Worm (Caenorhabditis elegans) whole organism, late embryonic: ENCODE measurements around the gene crn-3.

ENCODE experiments used
- K02D7.2 ChIP-seq: sonication (generic microtip); optimal IDR thresholded peaks from 2 replicates; lab custom pipeline; 2017; ENCODE audit warnings: mild to moderate bottlenecking, missing genetic modification characterization, missing compliant biosample characterization
- T23F11.4 ChIP-seq: fragments of 200-800 bp; sonication (Bioruptor generic); optimal IDR thresholded peaks from 2 replicates; lab custom pipeline; 2018; ENCODE audit warnings: mild to moderate bottlenecking, missing genetic modification characterization, missing compliant biosample characterization
- ahr-1 ChIP-seq: sonication (generic microtip); optimal IDR thresholded peaks from 2 replicates; lab custom pipeline; 2016; ENCODE audit warnings: missing genetic modification characterization, missing compliant biosample characterization
- ceh-19 ChIP-seq: fragments of 200-800 bp; sonication (Bioruptor generic); optimal IDR thresholded peaks from 2 replicates; lab custom pipeline; 2018; ENCODE audit warnings: mild to moderate bottlenecking, missing genetic modification characterization, missing compliant biosample characterization
- ceh-2 ChIP-seq: sonication (generic microtip); optimal IDR thresholded peaks from 2 replicates; lab custom pipeline; 2016; ENCODE audit warnings: missing genotype, missing genetic modification characterization, missing compliant biosample characterization
- ceh-22 ChIP-seq: sonication (generic microtip); optimal IDR thresholded peaks from 2 replicates; lab custom pipeline; 2017; ENCODE audit warnings: missing biosample characterization, missing genetic modification characterization
- ceh-31 ChIP-seq: sonication (generic microtip); optimal IDR thresholded peaks from 2 replicates; lab custom pipeline; 2016; ENCODE audit warnings: missing genetic modification characterization, missing compliant biosample characterization
- ceh-45 ChIP-seq: fragments of 200-800 bp; sonication (Bioruptor generic); IDR thresholded peaks from 2 replicates; pipeline ENCODE4 v1.3.6; 2022; ENCODE audit warnings: missing genetic modification reagents, missing genetic modification characterization, missing compliant biosample characterization
- ceh-48 ChIP-seq: sonication (generic microtip); optimal IDR thresholded peaks from 2 replicates; lab custom pipeline; 2016; ENCODE audit warnings: missing genetic modification characterization, inconsistent platforms, missing compliant biosample characterization
- ceh-6 ChIP-seq: fragments of 200-800 bp; sonication (Bioruptor generic); optimal IDR thresholded peaks from 2 replicates; lab custom pipeline; 2018; ENCODE audit warnings: mild to moderate bottlenecking, missing genetic modification characterization, missing compliant biosample characterization
- che-1 ChIP-seq: sonication (generic microtip); optimal IDR thresholded peaks from 2 replicates; lab custom pipeline; 2016; ENCODE audit warnings: mild to moderate bottlenecking, missing genetic modification characterization, missing compliant biosample characterization
- dve-1 ChIP-seq: sonication (generic microtip); optimal IDR thresholded peaks from 2 replicates; lab custom pipeline; 2017; ENCODE audit warnings: antibody characterized with exemption, mild to moderate bottlenecking, missing genetic modification characterization, missing compliant biosample characterization
- elt-2 ChIP-seq: sonication (generic microtip); optimal IDR thresholded peaks from 2 replicates; lab custom pipeline; 2016; ENCODE audit warnings: missing genetic modification reagents, missing genetic modification characterization, missing compliant biosample characterization
- elt-4 ChIP-seq: sonication (generic microtip); optimal IDR thresholded peaks from 2 replicates; lab custom pipeline; 2016; ENCODE audit warnings: missing genetic modification characterization, missing compliant biosample characterization
- fax-1 ChIP-seq: sonication (generic microtip); optimal IDR thresholded peaks from 2 replicates; lab custom pipeline; 2016; ENCODE audit warnings: missing genotype, missing genetic modification characterization, missing compliant biosample characterization
- gmeb-2 ChIP-seq: sonication (generic microtip); optimal IDR thresholded peaks from 2 replicates; lab custom pipeline; 2016; ENCODE audit warnings: missing genetic modification characterization, inconsistent platforms, missing compliant biosample characterization
- hlh-30 ChIP-seq: sonication (generic microtip); optimal IDR thresholded peaks from 2 replicates; lab custom pipeline; 2017; ENCODE audit warnings: antibody characterized with exemption, missing genetic modification characterization, missing compliant biosample characterization; ENCODE audit not compliant: insufficient read depth
- hlh-6 ChIP-seq: sonication (generic microtip); optimal IDR thresholded peaks from 2 replicates; lab custom pipeline; 2016; ENCODE audit warnings: missing genotype, missing genetic modification characterization, missing compliant biosample characterization
- hlh-8 ChIP-seq: sonication (generic microtip); optimal IDR thresholded peaks from 2 replicates; lab custom pipeline; 2016; ENCODE audit warnings: missing genotype, missing genetic modification characterization, missing compliant biosample characterization
- lim-6 ChIP-seq: sonication (generic microtip); optimal IDR thresholded peaks from 2 replicates; lab custom pipeline; 2016; ENCODE audit warnings: missing genetic modification characterization, missing compliant biosample characterization
- npax-4 ChIP-seq: sonication (generic microtip); optimal IDR thresholded peaks from 2 replicates; lab custom pipeline; 2016; ENCODE audit warnings: missing genetic modification characterization, missing compliant biosample characterization
- pha-4 ChIP-seq: fragments of 150-350 bp; optimal IDR thresholded peaks from 2 replicates; lab custom pipeline; 2018; ENCODE audit warnings: missing biosample characterization, missing genetic modification reagents, missing genetic modification characterization
- sdc-2 ChIP-seq: sonication (generic microtip); optimal IDR thresholded peaks from 2 replicates; lab custom pipeline; 2016; ENCODE audit warnings: missing genotype, missing genetic modification characterization, missing compliant biosample characterization
- sox-2 ChIP-seq: fragments of 200-800 bp; sonication (Bioruptor generic); IDR thresholded peaks from 2 replicates; pipeline ENCODE4 v1.3.6; 2022; ENCODE audit warnings: missing genetic modification reagents, missing genetic modification characterization, missing compliant biosample characterization
- syd-9 ChIP-seq: sonication (generic microtip); optimal IDR thresholded peaks from 2 replicates; lab custom pipeline; 2016; ENCODE audit warnings: mild to moderate bottlenecking, missing genetic modification characterization, moderate library complexity, missing compliant biosample characterization
- tbx-7 ChIP-seq: sonication (generic microtip); optimal IDR thresholded peaks from 2 replicates; lab custom pipeline; 2016; ENCODE audit warnings: missing genotype, missing genetic modification characterization, missing compliant biosample characterization
- unc-3 ChIP-seq, 2 experiments: fragments of 200-800 bp in 1 of 2; sonication (Bioruptor generic) in 1 of 2; sonication (generic microtip) in 1 of 2; conservative IDR thresholded peaks in 1 of 2; optimal IDR thresholded peaks in 1 of 2; 2 replicates each; pipeline versions ENCODE4 v1.3.6 to Lab custom; 2016 to 2022; ENCODE audit warnings: missing compliant biosample characterization in 2 of 2, missing genetic modification characterization in 2 of 2, missing genetic modification reagents in 1 of 2
- unc-55 ChIP-seq: sonication (generic microtip); optimal IDR thresholded peaks from 2 replicates; lab custom pipeline; 2017; ENCODE audit warnings: missing biosample characterization, missing genetic modification reagents, missing genetic modification characterization
- ztf-16 ChIP-seq: sonication (generic microtip); optimal IDR thresholded peaks from 2 replicates; lab custom pipeline; 2017; ENCODE audit warnings: missing genetic modification characterization, missing compliant biosample characterization

Gene crn-3

ce11 chrII:10545924-10546783 is 41.7 kb upstream of the crn-3 start:
- no peak for TF ChIP-seq dve-1
- TF ChIP-seq K02D7.2 (tag; lab: Kevin White, UChicago), result no peak
- no peak for TF ChIP-seq ceh-45 (GFP tag; lab: Robert Waterston, UW)
- no peak for TF ChIP-seq T23F11.4 (GFP tag; lab: Kevin White, UChicago)
- TF ChIP-seq ceh-6 (GFP tag; lab: Kevin White, UChicago), result no peak
- TF ChIP-seq fax-1 (tag; lab: Kevin White, UChicago), result no peak
- no peak for TF ChIP-seq npax-4 (tag; lab: Kevin White, UChicago)
- TF ChIP-seq gmeb-2 (tag; lab: Kevin White, UChicago), result no peak
- TF ChIP-seq sdc-2 (tag; lab: Kevin White, UChicago), result no peak
- no peak for TF ChIP-seq ahr-1
- no peak for TF ChIP-seq pha-4 (tag; lab: Kevin White, UChicago)
- TF ChIP-seq ceh-48 (tag; lab: Kevin White, UChicago), result no peak
- TF ChIP-seq syd-9, result no peak
- no peak for TF ChIP-seq ztf-16 (tag; lab: Kevin White, UChicago)
- no peak for TF ChIP-seq ceh-2
- no peak for TF ChIP-seq che-1
- TF ChIP-seq sox-2, result no peak

- no peak for TF ChIP-seq ceh-19 (GFP tag; lab: Kevin White, UChicago)
- peak; percentile 79 for TF ChIP-seq unc-55 (GFP tag; lab: Kevin White, UChicago)
These were observed 41.1 kb upstream of the crn-3 start for ce11 chrII:10546784-10547087.

ce11 chrII:10547311-10547710 is 40.5 kb upstream of the crn-3 start:
- TF ChIP-seq ceh-22 (tag; lab: Kevin White, UChicago) (no peak), hlh-8 (tag; lab: Kevin White, UChicago) (peak; percentile 26), lim-6 (tag; lab: Kevin White, UChicago) (peak; percentile 17), hlh-6 (peak; percentile 11), ztf-16 (tag; lab: Kevin White, UChicago) (no peak), elt-4 (tag; lab: Kevin White, UChicago) (peak; percentile 12), tbx-7 (tag; lab: Kevin White, UChicago) (peak; percentile 24)
- TF ChIP-seq, all 69 proteins: peak for 5

ce11 chrII:10547803-10548693 is 39.8 kb upstream of the crn-3 start:
- peak; percentile 92 for TF ChIP-seq hlh-30 (tag; lab: Kevin White, UChicago)
- peak; percentile 10 for TF ChIP-seq ceh-31
- peak; percentile 39 for TF ChIP-seq elt-2 (tag; lab: Kevin White, UChicago)
- no peak for TF ChIP-seq unc-3 (GFP tag; conservative IDR thresholded peaks at IDR 0.05; lab: Robert Waterston, UW)
- no peak for TF ChIP-seq unc-3 (tag; optimal IDR thresholded peaks at IDR 0.05; lab: Kevin White, UChicago)
- no peak for TF ChIP-seq ceh-45 (GFP tag; lab: Robert Waterston, UW)
